Fruit fly (Drosophila melanogaster) whole organism, prepupa: ENCODE data around the gene CG31104.

Experiments used
- CG10631 ChIP-seq: fragments of 200-800 bp; sonication (Bioruptor generic); optimal IDR thresholded peaks from 2 replicates; lab custom pipeline; 2016; ENCODE audit warnings: missing biosample characterization, missing genetic modification characterization
- CG11294 ChIP-seq: fragments of 200-800 bp; sonication (Bioruptor generic); IDR thresholded peaks from 2 replicates; pipeline ENCODE4 v1.3.6; 2022; ENCODE audit warnings: missing biosample characterization, missing genetic modification characterization
- CG11762 ChIP-seq: fragments of 200-800 bp; sonication (Bioruptor generic); optimal IDR thresholded peaks from 3 replicates; lab custom pipeline; 2016; ENCODE audit warnings: missing biosample characterization, missing genetic modification characterization; ENCODE audit not compliant: insufficient read depth
- CG11902 ChIP-seq: fragments of 200-800 bp; sonication (Bioruptor generic); optimal IDR thresholded peaks from 3 replicates; lab custom pipeline; 2016; ENCODE audit warnings: missing biosample characterization, missing genetic modification characterization
- CG16779 ChIP-seq: fragments of 200-800 bp; sonication (Bioruptor generic); optimal IDR thresholded peaks from 3 replicates; lab custom pipeline; 2017; ENCODE audit warnings: missing biosample characterization, mild to moderate bottlenecking, missing genetic modification characterization
- CG3032 ChIP-seq: fragments of 200-800 bp; optimal IDR thresholded peaks from 2 replicates; lab custom pipeline; 2019; ENCODE audit warnings: missing biosample characterization, mild to moderate bottlenecking, missing genetic modification characterization, moderate library complexity
- CG31627 ChIP-seq: fragments of 200-800 bp; sonication (Bioruptor generic); optimal IDR thresholded peaks from 3 replicates; lab custom pipeline; 2016; ENCODE audit warnings: missing biosample characterization, missing genetic modification characterization
- CG3919 ChIP-seq: fragments of 200-800 bp; sonication (Bioruptor generic); optimal IDR thresholded peaks from 3 replicates; lab custom pipeline; 2016; ENCODE audit warnings: missing biosample characterization, missing genetic modification characterization
- CG4318 ChIP-seq: fragments of 200-800 bp; sonication (Bioruptor generic); optimal IDR thresholded peaks from 3 replicates; lab custom pipeline; 2017; ENCODE audit warnings: missing biosample characterization, mild to moderate bottlenecking, missing genetic modification characterization
- CG6276 ChIP-seq: fragments of 200-800 bp; sonication (Bioruptor generic); optimal IDR thresholded peaks from 2 replicates; lab custom pipeline; 2017; ENCODE audit warnings: missing biosample characterization, mild to moderate bottlenecking, missing genetic modification characterization
- CG6792 ChIP-seq: fragments of 200-800 bp; sonication (Bioruptor generic); optimal IDR thresholded peaks from 3 replicates; lab custom pipeline; 2016; ENCODE audit warnings: missing biosample characterization, missing genetic modification characterization
- CG6808 ChIP-seq: fragments of 200-800 bp; sonication (Bioruptor generic); optimal IDR thresholded peaks from 3 replicates; lab custom pipeline; 2017; ENCODE audit warnings: missing biosample characterization, missing genetic modification characterization, mild to moderate bottlenecking, moderate library complexity, missing genetic modification reagents
- CG6854 ChIP-seq: fragments of 200-800 bp; sonication (Bioruptor generic); optimal IDR thresholded peaks from 2 replicates; lab custom pipeline; 2017; ENCODE audit warnings: missing biosample characterization, mild to moderate bottlenecking, missing genetic modification characterization
- CG7368 ChIP-seq: fragments of 200-800 bp; sonication (Bioruptor generic); optimal IDR thresholded peaks from 3 replicates; lab custom pipeline; 2016; ENCODE audit warnings: missing biosample characterization, missing genetic modification characterization
- CG8119 ChIP-seq: fragments of 200-800 bp; sonication (Bioruptor generic); IDR thresholded peaks from 3 replicates; pipeline ENCODE4 v1.3.6; 2022; ENCODE audit warnings: missing biosample characterization, missing genetic modification characterization
- CG8319 ChIP-seq: fragments of 200-800 bp; sonication (Bioruptor generic); optimal IDR thresholded peaks from 3 replicates; lab custom pipeline; 2016; ENCODE audit warnings: missing biosample characterization, missing genetic modification characterization
- CG8632 ChIP-seq: fragments of 200-800 bp; sonication (Bioruptor generic); optimal IDR thresholded peaks from 3 replicates; lab custom pipeline; 2016; ENCODE audit warnings: missing biosample characterization, missing genetic modification characterization
- CG9139 ChIP-seq: fragments of 200-800 bp; sonication (Bioruptor generic); optimal IDR thresholded peaks from 3 replicates; lab custom pipeline; 2017; ENCODE audit warnings: missing biosample characterization, mild to moderate bottlenecking, missing genetic modification characterization
- Eip75B ChIP-seq: fragments of 200-800 bp; sonication (Bioruptor generic); optimal IDR thresholded peaks from 3 replicates; lab custom pipeline; 2016; ENCODE audit warnings: missing biosample characterization, missing genetic modification characterization
- Eip78C ChIP-seq: fragments of 200-800 bp; sonication (Bioruptor generic); peaks from one replicate; lab custom pipeline; 2016; ENCODE audit warnings: missing biosample characterization, missing genetic modification characterization
- Eip93F ChIP-seq: fragments of 200-800 bp; sonication (Bioruptor generic); optimal IDR thresholded peaks from 2 replicates; lab custom pipeline; 2016; ENCODE audit warnings: missing biosample characterization, mild to moderate bottlenecking, missing genetic modification characterization
- Ets21C ChIP-seq: fragments of 200-800 bp; sonication (Bioruptor generic); optimal IDR thresholded peaks from 3 replicates; lab custom pipeline; 2016; ENCODE audit warnings: missing biosample characterization, missing genetic modification characterization
- Gug ChIP-seq: fragments of 200-800 bp; sonication (Bioruptor generic); IDR thresholded peaks from 2 replicates; pipeline ENCODE4 v1.3.6; 2022; ENCODE audit warnings: missing biosample characterization, missing genetic modification characterization
- Hr38 ChIP-seq: sonication (Bioruptor generic); optimal IDR thresholded peaks from 2 replicates; lab custom pipeline; 2016; ENCODE audit warnings: missing biosample characterization, missing genetic modification characterization
- Hr39 ChIP-seq: fragments of 200-800 bp; sonication (Bioruptor generic); optimal IDR thresholded peaks from 2 replicates; lab custom pipeline; 2016; ENCODE audit warnings: missing biosample characterization, missing genetic modification characterization
- Lpt ChIP-seq: fragments of 200-800 bp; sonication (Bioruptor generic); optimal IDR thresholded peaks from 3 replicates; lab custom pipeline; 2016; ENCODE audit warnings: missing biosample characterization, missing genetic modification characterization
- Met ChIP-seq: fragments of 200-800 bp; sonication (Bioruptor generic); optimal IDR thresholded peaks from 3 replicates; lab custom pipeline; 2016; ENCODE audit warnings: missing biosample characterization, missing genetic modification characterization
- OdsH ChIP-seq: fragments of 200-800 bp; sonication (Bioruptor generic); optimal IDR thresholded peaks from 3 replicates; lab custom pipeline; 2016; ENCODE audit warnings: missing biosample characterization, missing genetic modification characterization
- Smox ChIP-seq: fragments of 200-800 bp; sonication (Bioruptor generic); optimal IDR thresholded peaks from 3 replicates; lab custom pipeline; 2016; ENCODE audit warnings: missing biosample characterization, missing genetic modification characterization
- Sox102F ChIP-seq: fragments of 200-800 bp; sonication (Bioruptor generic); optimal IDR thresholded peaks from 2 replicates; lab custom pipeline; 2016; ENCODE audit warnings: missing biosample characterization, mild to moderate bottlenecking, missing genetic modification characterization
- Sox14 ChIP-seq: fragments of 200-800 bp; sonication (Bioruptor generic); optimal IDR thresholded peaks from 3 replicates; lab custom pipeline; 2016; ENCODE audit warnings: missing biosample characterization, missing genetic modification characterization
- acj6 ChIP-seq: fragments of 200-800 bp; sonication (Bioruptor generic); optimal IDR thresholded peaks from 3 replicates; lab custom pipeline; 2016; ENCODE audit warnings: missing biosample characterization, missing genetic modification characterization
- cyc ChIP-seq: fragments of 200-800 bp; sonication (Bioruptor generic); optimal IDR thresholded peaks from 3 replicates; lab custom pipeline; 2016; ENCODE audit warnings: missing biosample characterization, missing genetic modification characterization
- dac ChIP-seq: fragments of 200-800 bp; sonication (Bioruptor generic); optimal IDR thresholded peaks from 2 replicates; lab custom pipeline; 2017; ENCODE audit warnings: missing biosample characterization, mild to moderate bottlenecking, missing genetic modification characterization
- eg ChIP-seq: fragments of 200-800 bp; sonication (Bioruptor generic); IDR thresholded peaks from 3 replicates; pipeline ENCODE4 v1.3.6; 2022; ENCODE audit warnings: missing biosample characterization, missing genetic modification characterization
- esn ChIP-seq: fragments of 200-800 bp; sonication (Bioruptor generic); optimal IDR thresholded peaks from 2 replicates; lab custom pipeline; 2016; ENCODE audit warnings: missing biosample characterization, mild to moderate bottlenecking, missing genetic modification characterization, moderate library complexity
- fd59A ChIP-seq: fragments of 200-800 bp; sonication (Bioruptor generic); optimal IDR thresholded peaks from 2 replicates; lab custom pipeline; 2017; ENCODE audit warnings: missing biosample characterization, mild to moderate bottlenecking, missing genetic modification characterization, missing genetic modification reagents
- fkh ChIP-seq: fragments of 200-800 bp; sonication (Bioruptor generic); optimal IDR thresholded peaks from 3 replicates; lab custom pipeline; 2017; ENCODE audit warnings: missing biosample characterization, mild to moderate bottlenecking, missing genetic modification characterization, moderate library complexity
- lz ChIP-seq: fragments of 200-800 bp; sonication (Bioruptor generic); optimal IDR thresholded peaks from 3 replicates; lab custom pipeline; 2016; ENCODE audit warnings: missing biosample characterization, missing genetic modification characterization
- net ChIP-seq: fragments of 200-800 bp; sonication (Bioruptor generic); optimal IDR thresholded peaks from 3 replicates; lab custom pipeline; 2016; ENCODE audit warnings: missing biosample characterization, missing genetic modification characterization
- pdm3 ChIP-seq: fragments of 200-800 bp; sonication (Bioruptor generic); optimal IDR thresholded peaks from 3 replicates; lab custom pipeline; 2016; ENCODE audit warnings: missing biosample characterization, missing genetic modification characterization
- salr ChIP-seq, 2 experiments: fragments of 200-800 bp; sonication (Bioruptor generic); optimal IDR thresholded peaks; 3 replicates each; lab custom pipeline; 2016 to 2018; ENCODE audit warnings: missing biosample characterization in 2 of 2, missing genetic modification characterization in 2 of 2, mild to moderate bottlenecking in 1 of 2
- ss ChIP-seq, 2 experiments: fragments of 200-800 bp; sonication (Bioruptor generic); optimal IDR thresholded peaks; 2 replicates in 1 of 2; 3 replicates in 1 of 2; lab custom pipeline; 2017 to 2018; ENCODE audit warnings: mild to moderate bottlenecking in 2 of 2, missing biosample characterization in 2 of 2, missing genetic modification characterization in 2 of 2, moderate library complexity in 1 of 2
- svp ChIP-seq: fragments of 200-800 bp; sonication (Bioruptor generic); peaks from one replicate; lab custom pipeline; 2016; ENCODE audit warnings: missing biosample characterization, missing genetic modification characterization
- topi ChIP-seq: fragments of 200-800 bp; sonication (Bioruptor generic); optimal IDR thresholded peaks from 3 replicates; lab custom pipeline; 2016; ENCODE audit warnings: missing biosample characterization, missing genetic modification characterization
- vri ChIP-seq: fragments of 200-800 bp; sonication (Bioruptor generic); optimal IDR thresholded peaks from 3 replicates; lab custom pipeline; 2016; ENCODE audit warnings: missing biosample characterization, mild to moderate bottlenecking, missing genetic modification characterization

Gene CG31104

dm6 chr3R:25249145-25250141, 35.8 kb upstream of the CG31104 start, which contains the start of gene Nup358:
TSS of gene Nup358 (plus strand) at chr3R:25249348.
- TF ChIP-seq CG31627 (GFP tag; lab: Kevin White, UChicago) (peak; percentile 4), svp (GFP tag; lab: Kevin White, UChicago) (no peak), esn (GFP tag; lab: Kevin White, UChicago) (peak; percentile 37)

- TF ChIP-seq cyc (GFP tag; lab: Kevin White, UChicago) = peak; percentile 97
- peak; percentile 93 for TF ChIP-seq CG8319 (GFP tag; lab: Kevin White, UChicago)
- peak; percentile 98 for TF ChIP-seq lz (GFP tag; lab: Kevin White, UChicago)
- TF ChIP-seq svp (GFP tag; lab: Kevin White, UChicago) = peak; percentile 99
- peak; percentile 97 for TF ChIP-seq topi (GFP tag; lab: Kevin White, UChicago)
- TF ChIP-seq CG6854 = peak; percentile 76
- peak; percentile 98 for TF ChIP-seq Gug (GFP tag; lab: Robert Waterston, UW)
- TF ChIP-seq CG4318 (GFP tag; lab: Kevin White, UChicago) = no peak
- peak; percentile 94 for TF ChIP-seq CG6792
- peak; percentile 86 for TF ChIP-seq fkh
- TF ChIP-seq esn (GFP tag; lab: Kevin White, UChicago) = peak; percentile 98
- TF ChIP-seq pdm3 (GFP tag; lab: Kevin White, UChicago) = peak; percentile 97
- TF ChIP-seq CG16779 = no peak
- peak; percentile 97 for TF ChIP-seq OdsH (GFP tag; lab: Kevin White, UChicago)
- TF ChIP-seq CG6808 (GFP tag; lab: Kevin White, UChicago) = no peak
- peak; percentile 94 for TF ChIP-seq vri (GFP tag; lab: Kevin White, UChicago)
- peak; percentile 97 for TF ChIP-seq Sox14 (GFP tag; lab: Kevin White, UChicago)
- peak; percentile 92 for TF ChIP-seq CG8632 (GFP tag; lab: Kevin White, UChicago)
- peak; percentile 98 for TF ChIP-seq CG31627 (GFP tag; lab: Kevin White, UChicago)
- peak; percentile 97 for TF ChIP-seq acj6 (GFP tag; lab: Kevin White, UChicago)
- TF ChIP-seq ss (GFP tag; optimal IDR thresholded peaks at IDR 0.05; lab: Kevin White, UChicago) = peak in 1 of 2 experiments; percentile 91
- no peak for TF ChIP-seq Sox102F (GFP tag; lab: Kevin White, UChicago)
- TF ChIP-seq Hr38 = peak; percentile 82
- TF ChIP-seq Lpt (GFP tag; lab: Kevin White, UChicago) = peak; percentile 89
- TF ChIP-seq CG9139 (GFP tag; lab: Kevin White, UChicago) = no peak
- TF ChIP-seq dac (GFP tag; lab: Kevin White, UChicago) = peak; percentile 94
- peak; percentile 89 for TF ChIP-seq Eip93F (GFP tag; lab: Kevin White, UChicago)
- peak; percentile 94 for TF ChIP-seq net (GFP tag; lab: Kevin White, UChicago)
- peak; percentile 95 for TF ChIP-seq Eip75B (GFP tag; lab: Kevin White, UChicago)
- TF ChIP-seq fd59A (GFP tag; lab: Kevin White, UChicago) = peak; percentile 91
- TF ChIP-seq CG10631 = peak; percentile 98
- TF ChIP-seq Smox (GFP tag; lab: Kevin White, UChicago) = peak; percentile 97
- peak; percentile 97 for TF ChIP-seq Met (GFP tag; lab: Kevin White, UChicago)
- peak; percentile 96 for TF ChIP-seq CG11902 (GFP tag; lab: Kevin White, UChicago)
- no peak for TF ChIP-seq CG6276 (GFP tag; lab: Kevin White, UChicago)
- TF ChIP-seq Eip78C (GFP tag; lab: Kevin White, UChicago) = peak; percentile 98
- TF ChIP-seq CG3919 (GFP tag; lab: Kevin White, UChicago) = peak; percentile 96
- peak; percentile 98 for TF ChIP-seq CG3032
- peak; percentile 98 for TF ChIP-seq Hr39 (GFP tag; lab: Kevin White, UChicago)
- peak; percentile 93 for TF ChIP-seq CG7368
- TF ChIP-seq CG11762 (GFP tag; lab: Kevin White, UChicago) = peak; percentile 90
- peak; percentile 97 for TF ChIP-seq Ets21C
- TF ChIP-seq CG11294 (GFP tag; lab: Robert Waterston, UW) = peak; percentile 97
- peak in 1 of 2 experiments; percentile 93 for TF ChIP-seq salr (GFP tag; optimal IDR thresholded peaks at IDR 0.05; lab: Kevin White, UChicago)
- peak; percentile 98 for TF ChIP-seq eg (GFP tag; lab: Robert Waterston, UW)
- peak; percentile 90 for TF ChIP-seq CG8119 (GFP tag; lab: Robert Waterston, UW)
Measured at dm6 chr3R:25258628-25259240, 26.5 kb upstream of the CG31104 start, which contains the start of gene CG11857. TSS of gene CG11857 (plus strand) at chr3R:25258898.
